Worm (Caenorhabditis elegans) whole organism, mixed stage, embryonic: Measurements from ENCODE around the gene Y1A5A.1.

Experiments used
- blmp-1 ChIP-seq: fragments of 150-350 bp; optimal IDR thresholded peaks from 2 replicates; lab custom pipeline; 2014; ENCODE audit warnings: missing biosample characterization, missing genetic modification characterization
- elt-1 ChIP-seq: sonication (generic microtip); optimal IDR thresholded peaks from 2 replicates; lab custom pipeline; 2017; ENCODE audit warnings: missing genetic modification characterization, mild to moderate bottlenecking, missing compliant biosample characterization, antibody characterized with exemption, moderate library complexity, borderline replicate concordance; ENCODE audit not compliant: insufficient read depth
- flh-1 ChIP-seq: fragments of 200-800 bp; sonication (Bioruptor generic); optimal IDR thresholded peaks from 2 replicates; lab custom pipeline; 2018; ENCODE audit warnings: mild to moderate bottlenecking, missing genetic modification characterization, moderate library complexity, missing compliant biosample characterization
- lsy-2 ChIP-seq: fragments of 150-350 bp; optimal IDR thresholded peaks from 2 replicates; lab custom pipeline; 2014; ENCODE audit warnings: missing biosample characterization, missing genetic modification characterization
- mep-1 ChIP-seq: fragments of 150-350 bp; optimal IDR thresholded peaks from 2 replicates; lab custom pipeline; 2017; ENCODE audit warnings: missing biosample characterization, missing genetic modification reagents, missing genetic modification characterization, inconsistent platforms
- mls-2 ChIP-seq: sonication (generic microtip); optimal IDR thresholded peaks from 2 replicates; lab custom pipeline; 2016; ENCODE audit warnings: mild to moderate bottlenecking, missing genetic modification characterization, moderate library complexity, missing compliant biosample characterization
- nhr-12 ChIP-seq: fragments of 150-350 bp; optimal IDR thresholded peaks from 2 replicates; lab custom pipeline; 2014; ENCODE audit warnings: missing biosample characterization, missing genetic modification characterization
- nhr-237 ChIP-seq: fragments of 150-350 bp; optimal IDR thresholded peaks from 2 replicates; lab custom pipeline; 2014; ENCODE audit warnings: missing biosample characterization, missing genetic modification characterization
- nhr-76 ChIP-seq: sonication (generic microtip); optimal IDR thresholded peaks from 2 replicates; lab custom pipeline; 2017; ENCODE audit warnings: missing biosample characterization, missing genetic modification characterization
- pha-4 ChIP-seq: fragments of 150-350 bp; optimal IDR thresholded peaks from 2 replicates; lab custom pipeline; 2018; ENCODE audit warnings: missing biosample characterization, missing genetic modification reagents, missing genetic modification characterization
- snpc-4 ChIP-seq: fragments of 150-350 bp; optimal IDR thresholded peaks from 2 replicates; lab custom pipeline; 2014; ENCODE audit warnings: missing biosample characterization, missing genetic modification characterization
- tbx-8 ChIP-seq: fragments of 200-800 bp; sonication (Bioruptor generic); optimal IDR thresholded peaks from 2 replicates; lab custom pipeline; 2018; ENCODE audit warnings: mild to moderate bottlenecking, missing genetic modification characterization, moderate library complexity, missing compliant biosample characterization
- unc-39 ChIP-seq: fragments of 150-350 bp; optimal IDR thresholded peaks from 2 replicates; lab custom pipeline; 2014; ENCODE audit warnings: missing biosample characterization, missing genetic modification characterization
- unc-62 ChIP-seq: fragments of 150-350 bp; optimal IDR thresholded peaks from 2 replicates; lab custom pipeline; 2014; ENCODE audit warnings: missing biosample characterization, missing genetic modification reagents, missing genetic modification characterization

DNA sequence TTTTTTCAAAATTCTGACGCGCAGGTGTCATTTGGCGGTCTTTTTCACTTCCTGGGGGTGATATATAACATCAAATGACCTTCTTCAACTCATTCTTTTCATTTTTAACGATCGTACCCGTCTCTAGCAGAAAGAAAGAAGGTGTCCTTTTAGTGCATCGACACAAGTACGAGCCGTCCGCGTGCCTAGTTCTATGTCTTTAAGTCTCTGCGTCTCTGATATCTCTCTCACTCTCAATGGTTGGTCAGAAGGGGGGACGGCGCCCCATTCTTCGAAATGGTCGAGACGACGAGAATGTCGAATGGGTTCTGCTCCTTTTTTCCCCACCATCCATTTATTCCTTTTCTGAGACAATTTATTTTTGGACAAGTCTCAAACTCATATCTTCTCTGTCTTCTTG is 30.8 kb downstream of the Y1A5A.1 start:
- TF ChIP-seq nhr-12 (tag; lab: Kevin White, UChicago) (no peak), mep-1 (tag; lab: Kevin White, UChicago) (no peak), flh-1 (GFP tag; lab: Kevin White, UChicago) (no peak), snpc-4 (tag; lab: Kevin White, UChicago) (no peak), lsy-2 (tag; lab: Kevin White, UChicago) (no peak), nhr-237 (tag; lab: Kevin White, UChicago) (no peak), elt-1 (tag; lab: Kevin White, UChicago) (no peak), mls-2 (tag; lab: Kevin White, UChicago) (no peak), blmp-1 (no peak), unc-62 (GFP tag; lab: Kevin White, UChicago) (no peak), tbx-8 (GFP tag; lab: Kevin White, UChicago) (no peak), nhr-76 (no peak), unc-39 (tag; lab: Kevin White, UChicago) (no peak), pha-4 (tag; lab: Kevin White, UChicago) (no peak)
